Worm (Caenorhabditis elegans): ENCODE measurements around the gene B0410.3.

DNA sequence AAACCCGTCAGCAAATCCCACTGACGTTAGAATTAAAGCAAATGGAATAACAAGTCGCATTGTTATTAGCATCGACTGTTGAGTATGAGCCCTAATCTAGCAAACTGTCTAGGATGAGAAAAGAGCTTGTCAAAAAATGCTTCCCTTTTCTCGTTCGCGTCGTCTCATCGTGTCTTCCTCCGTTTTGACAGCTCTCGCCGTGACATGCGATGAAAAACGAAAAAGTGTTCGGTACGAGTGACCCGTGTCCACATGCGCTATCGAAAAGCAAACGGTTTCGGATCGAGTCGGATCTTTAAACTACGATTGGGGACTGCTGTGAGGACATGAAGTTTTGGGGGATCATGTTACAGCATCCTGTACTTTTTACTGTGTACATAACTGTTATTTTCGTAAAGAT, 28.9 kb downstream of the B0410.3 start, which contains the start of gene comt-1:
- TF ChIP-seq skn-1 (tag; optimal IDR thresholded peaks at IDR 0.05) (no peak), nhr-11 (tag; optimal IDR thresholded peaks at IDR 0.05) (no peak), nhr-67 (tag; optimal IDR thresholded peaks at IDR 0.05) (no peak), jun-1 (tag; optimal IDR thresholded peaks at IDR 0.05) (no peak), lin-39 (tag; optimal IDR thresholded peaks at IDR 0.05) (no peak), fos-1 (tag; optimal IDR thresholded peaks at IDR 0.05) (no peak), ama-1 (optimal IDR thresholded peaks at IDR 0.05) (no peak), pha-4 (tag; optimal IDR thresholded peaks at IDR 0.05) (no peak), elt-3 (tag; optimal IDR thresholded peaks at IDR 0.05) (no peak), fkh-10 (GFP tag; optimal IDR thresholded peaks at IDR 0.05) (no peak), elt-1 (tag; optimal IDR thresholded peaks at IDR 0.05) (no peak), unc-39 (tag; optimal IDR thresholded peaks at IDR 0.05) (no peak), nhr-76 (tag; optimal IDR thresholded peaks at IDR 0.05) (no peak), nhr-77 (tag; optimal IDR thresholded peaks at IDR 0.05) (no peak)
